Worm (Caenorhabditis elegans) whole organism, L4 larva: Measurements from ENCODE around the gene col-97.

Source experiments
- dmd-6 ChIP-seq: fragments of 200-800 bp; sonication (Bioruptor generic); IDR thresholded peaks from 2 replicates; pipeline ENCODE4 v1.3.6; 2022; ENCODE audit warnings: missing genetic modification reagents, missing genetic modification characterization, missing compliant biosample characterization
- fkh-10 ChIP-seq: fragments of 150-350 bp; optimal IDR thresholded peaks from 2 replicates; lab custom pipeline; 2014; ENCODE audit warnings: missing biosample characterization, missing genetic modification reagents, missing genetic modification characterization
- jun-1 ChIP-seq: fragments of 150-350 bp; optimal IDR thresholded peaks from 2 replicates; lab custom pipeline; 2014; ENCODE audit warnings: missing biosample characterization, missing genetic modification reagents, missing genetic modification characterization
- mes-2 ChIP-seq: sonication (generic microtip); optimal IDR thresholded peaks from 2 replicates; lab custom pipeline; 2016; ENCODE audit warnings: missing genotype, mild to moderate bottlenecking, missing genetic modification characterization, missing compliant biosample characterization; ENCODE audit not compliant: poor library complexity, severe bottlenecking
- pqm-1 ChIP-seq: sonication (generic microtip); optimal IDR thresholded peaks from 2 replicates; lab custom pipeline; 2017; ENCODE audit warnings: missing biosample characterization, missing genetic modification characterization
- saeg-2 ChIP-seq: fragments of 200-800 bp; sonication (Bioruptor generic); IDR thresholded peaks from 2 replicates; pipeline ENCODE4 v1.3.6; 2022; ENCODE audit warnings: missing genetic modification reagents, missing genetic modification characterization, missing compliant biosample characterization
- snpc-1.2 ChIP-seq: fragments of 200-800 bp; sonication (Bioruptor generic); IDR thresholded peaks from 2 replicates; pipeline ENCODE4 v1.3.6; 2022; ENCODE audit warnings: missing genetic modification reagents, missing genetic modification characterization, missing compliant biosample characterization
- unc-39 ChIP-seq: sonication (generic microtip); optimal IDR thresholded peaks from 2 replicates; lab custom pipeline; 2017; ENCODE audit warnings: missing biosample characterization, missing genetic modification characterization
- unc-62 ChIP-seq, 3 experiments: fragments of 150-350 bp in 1 of 3; sonication (generic microtip); optimal IDR thresholded peaks in 2 of 3; peaks in 1 of 3; 1 replicate in 1 of 3; 2 replicates in 2 of 3; lab custom pipeline; 2014 to 2017; ENCODE audit warnings: missing biosample characterization in 3 of 3, missing genetic modification characterization in 3 of 3, missing genetic modification reagents in 3 of 3, missing genotype in 1 of 3

- TF ChIP-seq mes-2 (tag; lab: Kevin White, UChicago) (no peak), snpc-1.2 (GFP tag; lab: Robert Waterston, UW) (no peak), fkh-10 (GFP tag; lab: Kevin White, UChicago) (no peak), pqm-1 (tag; lab: Kevin White, UChicago) (no peak), unc-39 (tag; lab: Kevin White, UChicago) (no peak), unc-62 (GFP tag; optimal IDR thresholded peaks at IDR 0.05 in 1 of 2; lab: Kevin White, UChicago) (no peak), unc-62 (tag; optimal IDR thresholded peaks at IDR 0.05; lab: Kevin White, UChicago) (no peak), saeg-2 (GFP tag; lab: Robert Waterston, UW) (no peak), jun-1 (tag; lab: Kevin White, UChicago) (no peak), dmd-6 (GFP tag; lab: Robert Waterston, UW) (no peak)
These were observed 21.1 kb downstream of the col-97 start, which contains the start of gene bckd-1A for ce11 chrIII:12972398-12972797.
